Fruit fly (Drosophila melanogaster) whole organism, embryonic: Measurements from ENCODE around the gene CG34244.

Experiments
- CG10321 ChIP-seq: fragments of 200-800 bp; sonication (Bioruptor generic); IDR thresholded peaks from 2 replicates; pipeline ENCODE4 v1.3.6; 2022; ENCODE audit warnings: missing biosample characterization, missing genetic modification characterization
- CG10366 ChIP-seq: fragments of 200-800 bp; sonication (Bioruptor generic); IDR thresholded peaks from 2 replicates; pipeline ENCODE4 v1.3.6; 2022; ENCODE audit warnings: missing biosample characterization, missing genetic modification characterization
- CG11504 ChIP-seq: fragments of 200-800 bp; sonication (Bioruptor generic); optimal IDR thresholded peaks from 3 replicates; lab custom pipeline; 2019; ENCODE audit warnings: missing biosample characterization, mild to moderate bottlenecking, missing genetic modification characterization, moderate library complexity
- CG12071 ChIP-seq: fragments of 200-800 bp; sonication (Bioruptor generic); optimal IDR thresholded peaks from 3 replicates; lab custom pipeline; 2018; ENCODE audit warnings: missing biosample characterization, mild to moderate bottlenecking, missing genetic modification characterization
- CG12391 ChIP-seq: fragments of 200-800 bp; sonication (Bioruptor generic); optimal IDR thresholded peaks from 3 replicates; lab custom pipeline; 2018; ENCODE audit warnings: missing biosample characterization, mild to moderate bottlenecking, missing genetic modification characterization, moderate library complexity
- CG12659 ChIP-seq: fragments of 200-800 bp; sonication (Bioruptor generic); optimal IDR thresholded peaks from 3 replicates; lab custom pipeline; 2017; ENCODE audit warnings: mild to moderate bottlenecking, missing biosample characterization, missing genetic modification reagents, missing genetic modification characterization
- CG13424 ChIP-seq: fragments of 200-800 bp; sonication (Bioruptor generic); optimal IDR thresholded peaks from 2 replicates; lab custom pipeline; 2019; ENCODE audit warnings: missing biosample characterization, mild to moderate bottlenecking, missing genetic modification characterization, moderate library complexity
- CG14050 ChIP-seq: fragments of 200-800 bp; sonication (Bioruptor generic); IDR thresholded peaks from 3 replicates; pipeline ENCODE4 v1.3.6; 2022; ENCODE audit warnings: missing biosample characterization, missing genetic modification characterization
- CG15269 ChIP-seq: fragments of 200-800 bp; sonication (Bioruptor generic); optimal IDR thresholded peaks from 2 replicates; lab custom pipeline; 2018; ENCODE audit warnings: missing biosample characterization, mild to moderate bottlenecking, missing genetic modification characterization, moderate library complexity
- CG1529 ChIP-seq: fragments of 200-800 bp; sonication (Bioruptor generic); optimal IDR thresholded peaks from 3 replicates; lab custom pipeline; 2018; ENCODE audit warnings: missing biosample characterization, missing genetic modification characterization
- CG17568 ChIP-seq: fragments of 200-800 bp; sonication (Bioruptor generic); optimal IDR thresholded peaks from 2 replicates; lab custom pipeline; 2018; ENCODE audit warnings: missing biosample characterization, mild to moderate bottlenecking, missing genetic modification characterization, moderate library complexity
- CG17912 ChIP-seq: fragments of 200-800 bp; sonication (Bioruptor generic); optimal IDR thresholded peaks from 2 replicates; lab custom pipeline; 2018; ENCODE audit warnings: missing biosample characterization, mild to moderate bottlenecking, missing genetic modification characterization
- CG18011 ChIP-seq: fragments of 200-800 bp; sonication (Bioruptor generic); optimal IDR thresholded peaks from 2 replicates; lab custom pipeline; 2017; ENCODE audit warnings: missing biosample characterization, missing genetic modification characterization, mild to moderate bottlenecking, moderate library complexity, missing genotype
- CG18619 ChIP-seq: fragments of 200-800 bp; sonication (Bioruptor generic); optimal IDR thresholded peaks from 3 replicates; lab custom pipeline; 2017; ENCODE audit warnings: missing biosample characterization, mild to moderate bottlenecking, missing genetic modification characterization
- CG2120 ChIP-seq: fragments of 200-800 bp; sonication (Bioruptor generic); optimal IDR thresholded peaks from 3 replicates; lab custom pipeline; 2016; ENCODE audit warnings: missing biosample characterization, missing genetic modification characterization
- CG31224 ChIP-seq: fragments of 200-800 bp; sonication (Bioruptor generic); IDR thresholded peaks from 2 replicates; pipeline ENCODE4 v1.3.6; 2022; ENCODE audit warnings: missing biosample characterization, missing genetic modification characterization
- CG31365 ChIP-seq: fragments of 200-800 bp; sonication (Bioruptor generic); optimal IDR thresholded peaks from 2 replicates; lab custom pipeline; 2018; ENCODE audit warnings: missing biosample characterization, mild to moderate bottlenecking, missing genetic modification characterization
- CG4707 ChIP-seq: fragments of 200-800 bp; sonication (Bioruptor generic); optimal IDR thresholded peaks from 2 replicates; lab custom pipeline; 2018; ENCODE audit warnings: missing biosample characterization, mild to moderate bottlenecking, missing genetic modification characterization, moderate library complexity
- CG5180 ChIP-seq: fragments of 200-800 bp; sonication (Bioruptor generic); optimal IDR thresholded peaks from 3 replicates; lab custom pipeline; 2017; ENCODE audit warnings: missing biosample characterization, missing genetic modification characterization, mild to moderate bottlenecking, moderate library complexity, missing genetic modification reagents
- CG6765 ChIP-seq: fragments of 200-800 bp; sonication (Bioruptor generic); optimal IDR thresholded peaks from 3 replicates; lab custom pipeline; 2017; ENCODE audit warnings: missing biosample characterization, mild to moderate bottlenecking, missing genetic modification characterization
- CG7372 ChIP-seq: fragments of 200-800 bp; sonication (Bioruptor generic); IDR thresholded peaks from 2 replicates; pipeline ENCODE4 v1.3.6; 2022; ENCODE audit warnings: missing biosample characterization, missing genetic modification characterization
- CG7839 ChIP-seq: fragments of 200-800 bp; sonication (Bioruptor generic); optimal IDR thresholded peaks from 3 replicates; lab custom pipeline; 2018; ENCODE audit warnings: missing biosample characterization, mild to moderate bottlenecking, missing genetic modification characterization, moderate library complexity
- CG7987 ChIP-seq: fragments of 200-800 bp; sonication (Bioruptor generic); optimal IDR thresholded peaks from 2 replicates; lab custom pipeline; 2018; ENCODE audit warnings: missing biosample characterization, mild to moderate bottlenecking, missing genetic modification characterization, moderate library complexity
- CG8924 ChIP-seq: fragments of 200-800 bp; optimal IDR thresholded peaks from 3 replicates; lab custom pipeline; 2019; ENCODE audit warnings: missing biosample characterization, mild to moderate bottlenecking, missing genetic modification characterization, moderate library complexity
- CTCF ChIP-seq: fragments of 200-800 bp; sonication (Bioruptor generic); optimal IDR thresholded peaks from 2 replicates; lab custom pipeline; 2017; ENCODE audit warnings: missing biosample characterization, mild to moderate bottlenecking, missing genetic modification characterization, moderate library complexity
- D ChIP-seq, 2 experiments: fragments of 200-800 bp in 1 of 2; fragments of >200 bp in 1 of 2; sonication (Bioruptor generic) in 1 of 2; optimal IDR thresholded peaks; 2 replicates in 1 of 2; 3 replicates in 1 of 2; lab custom pipeline; 2017; ENCODE audit warnings: mild to moderate bottlenecking in 1 of 2, missing biosample characterization in 1 of 2, missing genetic modification characterization in 1 of 2, missing genetic modification reagents in 1 of 2
- Dfd ChIP-seq, 2 experiments: fragments of >200 bp; optimal IDR thresholded peaks; 2 replicates each; lab custom pipeline; 2017; ENCODE audit warnings: missing biosample characterization in 2 of 2, missing genetic modification characterization in 2 of 2
- E2f1 ChIP-seq: fragments of 200-800 bp; sonication (Bioruptor generic); IDR thresholded peaks from 2 replicates; pipeline ENCODE4 v1.3.6; 2022; ENCODE audit warnings: missing biosample characterization, missing genetic modification characterization
- E2f2 ChIP-seq: fragments of 200-800 bp; sonication (Bioruptor generic); IDR thresholded peaks from 2 replicates; pipeline ENCODE4 v1.3.6; 2022; ENCODE audit warnings: missing biosample characterization, missing genetic modification characterization
- Fer1 ChIP-seq: fragments of 200-800 bp; sonication (Bioruptor generic); optimal IDR thresholded peaks from 2 replicates; lab custom pipeline; 2017; ENCODE audit warnings: missing biosample characterization, mild to moderate bottlenecking, missing genetic modification characterization
- HHEX ChIP-seq: fragments of 200-800 bp; sonication (Bioruptor generic); optimal IDR thresholded peaks from 3 replicates; lab custom pipeline; 2017; ENCODE audit warnings: missing biosample characterization, mild to moderate bottlenecking, missing genetic modification characterization, missing genetic modification reagents
- Hr51 ChIP-seq, 2 experiments: fragments of 200-800 bp; sonication (Bioruptor generic); optimal IDR thresholded peaks; 2 replicates in 1 of 2; 3 replicates in 1 of 2; lab custom pipeline; 2016 to 2018; ENCODE audit warnings: missing biosample characterization in 2 of 2, missing genetic modification characterization in 2 of 2, mild to moderate bottlenecking in 1 of 2, moderate library complexity in 1 of 2
- Myb ChIP-seq: fragments of 200-800 bp; sonication (Bioruptor generic); optimal IDR thresholded peaks from 2 replicates; lab custom pipeline; 2016; ENCODE audit warnings: missing biosample characterization, missing genetic modification characterization
- Pdp1 ChIP-seq, 2 experiments: fragments of 200-800 bp; sonication (Bioruptor generic); optimal IDR thresholded peaks; 3 replicates each; lab custom pipeline; 2016; ENCODE audit warnings: missing biosample characterization in 2 of 2, missing genetic modification characterization in 2 of 2, mild to moderate bottlenecking in 1 of 2, moderate library complexity in 1 of 2
- Ptx1 ChIP-seq: fragments of 200-800 bp; sonication (Bioruptor generic); IDR thresholded peaks from 2 replicates; pipeline ENCODE4 v1.3.6; 2022; ENCODE audit warnings: missing biosample characterization, missing genetic modification characterization
- bcd ChIP-seq: fragments of 200-800 bp; sonication (Bioruptor generic); optimal IDR thresholded peaks from 2 replicates; lab custom pipeline; 2017; ENCODE audit warnings: missing biosample characterization, mild to moderate bottlenecking, missing genetic modification characterization
- ci ChIP-seq: fragments of 200-800 bp; sonication (Bioruptor generic); IDR thresholded peaks from 3 replicates; pipeline ENCODE4 v1.3.6; 2022; ENCODE audit warnings: missing biosample characterization, missing genetic modification characterization
- dmrt99B ChIP-seq: fragments of 200-800 bp; sonication (Bioruptor generic); optimal IDR thresholded peaks from 2 replicates; lab custom pipeline; 2018; ENCODE audit warnings: missing biosample characterization, mild to moderate bottlenecking, missing genetic modification characterization, moderate library complexity
- emc ChIP-seq: fragments of 200-800 bp; sonication (Bioruptor generic); optimal IDR thresholded peaks from 2 replicates; lab custom pipeline; 2016; ENCODE audit warnings: missing biosample characterization, missing genetic modification characterization
- eve ChIP-seq, 2 experiments: fragments of >200 bp; optimal IDR thresholded peaks; 2 replicates each; lab custom pipeline; 2017; ENCODE audit warnings: missing biosample characterization in 2 of 2, missing genetic modification characterization in 2 of 2
- ftz-f1 ChIP-seq: fragments of 200-800 bp; sonication (Bioruptor generic); optimal IDR thresholded peaks from 2 replicates; lab custom pipeline; 2016; ENCODE audit warnings: missing biosample characterization, missing genetic modification characterization
- inv ChIP-seq: fragments of 200-800 bp; sonication (Bioruptor generic); IDR thresholded peaks from 2 replicates; pipeline ENCODE4 v1.3.6; 2022; ENCODE audit warnings: missing biosample characterization, missing genetic modification characterization; ENCODE audit not compliant: partially characterized antibody
- jigr1 ChIP-seq: fragments of 200-800 bp; sonication (Bioruptor generic); IDR thresholded peaks from 3 replicates; pipeline ENCODE4 v1.3.6; 2022; ENCODE audit warnings: missing biosample characterization, missing genetic modification characterization
- maf-S ChIP-seq: fragments of 200-800 bp; sonication (Bioruptor generic); optimal IDR thresholded peaks from 2 replicates; lab custom pipeline; 2016; ENCODE audit warnings: missing biosample characterization, missing genetic modification characterization
- peb ChIP-seq: fragments of 200-800 bp; sonication (Bioruptor generic); IDR thresholded peaks from 2 replicates; pipeline ENCODE4 v1.3.6; 2022; ENCODE audit warnings: missing biosample characterization, missing genetic modification characterization
- scrt ChIP-seq: fragments of 200-800 bp; sonication (Bioruptor generic); optimal IDR thresholded peaks from 2 replicates; lab custom pipeline; 2018; ENCODE audit warnings: missing biosample characterization, mild to moderate bottlenecking, missing genetic modification characterization, moderate library complexity
- seq ChIP-seq: fragments of 200-800 bp; sonication (Bioruptor generic); IDR thresholded peaks from 2 replicates; pipeline ENCODE4 v1.3.6; 2022; ENCODE audit warnings: missing biosample characterization, missing genetic modification characterization
- sqz ChIP-seq: fragments of 200-800 bp; sonication (Bioruptor generic); optimal IDR thresholded peaks from 3 replicates; lab custom pipeline; 2018; ENCODE audit warnings: missing biosample characterization, mild to moderate bottlenecking, missing genetic modification characterization
- stwl ChIP-seq: fragments of 200-800 bp; sonication (Bioruptor generic); optimal IDR thresholded peaks from 3 replicates; lab custom pipeline; 2018; ENCODE audit warnings: missing biosample characterization, mild to moderate bottlenecking, missing genetic modification characterization, moderate library complexity
- trem ChIP-seq: fragments of 200-800 bp; optimal IDR thresholded peaks from 3 replicates; lab custom pipeline; 2019; ENCODE audit warnings: missing biosample characterization, mild to moderate bottlenecking, missing genetic modification characterization, moderate library complexity

Gene CG34244

DNA sequence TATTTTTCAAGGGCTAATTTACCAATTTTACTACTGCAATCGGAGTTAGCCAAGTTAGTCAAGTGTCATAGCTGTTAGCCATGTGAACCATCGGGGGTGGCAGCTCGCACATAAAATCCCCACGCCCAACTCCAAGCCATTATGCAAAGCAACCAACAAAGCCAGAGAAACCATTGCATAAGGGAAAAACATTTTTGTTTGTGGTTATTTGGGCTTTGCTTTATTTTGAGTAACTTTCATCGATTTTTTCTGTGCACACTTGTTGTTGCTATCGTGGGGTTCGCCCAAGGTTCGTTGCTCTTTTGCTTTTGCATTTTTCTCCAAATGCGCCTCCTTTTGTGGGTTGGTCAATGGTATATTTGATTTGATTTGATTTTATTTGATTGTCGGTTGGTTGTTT lies 37.5 kb downstream of the CG34244 start (continued):
- TF ChIP-seq CG31224, result no peak
- no peak for TF ChIP-seq CG8924 (tag; lab: Kevin White, UChicago)
- no peak for TF ChIP-seq CG31365 (tag; lab: Kevin White, UChicago)
- TF ChIP-seq HHEX (GFP tag; lab: Kevin White, UChicago), result no peak
- no peak for TF ChIP-seq Ptx1 (GFP tag; lab: Robert Waterston, UW)
- TF ChIP-seq Fer1 (GFP tag; lab: Kevin White, UChicago), result no peak
- peak; percentile 33 for TF ChIP-seq sqz (GFP tag; lab: Kevin White, UChicago)
- TF ChIP-seq CG5180 (GFP tag; lab: Kevin White, UChicago), result peak; percentile 5
- TF ChIP-seq scrt, result peak; percentile 3
- no peak for TF ChIP-seq inv (GFP tag; lab: Robert Waterston, UW)
- no peak for TF ChIP-seq eve (GFP tag; optimal IDR thresholded peaks at IDR 0.05; lab: Kevin White, UChicago)
- TF ChIP-seq CG18011 (GFP tag; lab: Kevin White, UChicago), result peak; percentile 90
- TF ChIP-seq bcd, result no peak
- TF ChIP-seq Pdp1 (GFP tag; optimal IDR thresholded peaks at IDR 0.05; lab: Kevin White, UChicago), result peak in 1 of 2 experiments; percentile 86
- TF ChIP-seq CG18619 (GFP tag; lab: Kevin White, UChicago), result no peak
- TF ChIP-seq peb (GFP tag; lab: Robert Waterston, UW), result no peak
- no peak for TF ChIP-seq jigr1
- no peak for TF ChIP-seq stwl (tag; lab: Kevin White, UChicago)

DNA sequence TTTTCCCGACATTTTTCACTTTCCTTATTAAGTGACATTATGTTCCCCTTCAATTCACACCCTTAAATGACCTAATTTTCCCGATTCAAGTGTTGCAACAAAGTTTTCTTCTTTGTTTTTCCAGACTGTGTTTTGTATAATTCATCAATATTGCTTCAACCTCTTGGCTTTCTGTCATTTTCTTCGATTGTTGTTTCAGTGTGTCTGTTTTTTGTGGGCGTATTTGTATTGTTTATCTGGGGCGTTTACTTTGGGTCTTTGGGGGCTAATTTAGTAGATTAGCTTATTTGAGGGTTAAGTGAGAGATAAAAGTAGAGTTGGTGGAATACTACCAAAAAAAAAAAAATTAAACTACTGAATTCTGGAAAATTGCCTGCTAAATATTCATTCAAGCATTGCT lies 40.0 kb downstream of the CG34244 start:
- TF ChIP-seq CG1529 (GFP tag; lab: Kevin White, UChicago), result peak; percentile 52
- TF ChIP-seq CG6765 (GFP tag; lab: Kevin White, UChicago), result peak; percentile 26
- no peak for TF ChIP-seq ftz-f1 (GFP tag; lab: Kevin White, UChicago)
- peak; percentile 13 for TF ChIP-seq CG12391
- TF ChIP-seq E2f1 (GFP tag; lab: Robert Waterston, UW), result no peak
- TF ChIP-seq CG4707 (GFP tag; lab: Kevin White, UChicago), result peak; percentile 72
- TF ChIP-seq ci (GFP tag; lab: Robert Waterston, UW), result peak; percentile 82
- TF ChIP-seq CG17912 (GFP tag; lab: Kevin White, UChicago), result peak; percentile 72
- no peak for TF ChIP-seq D (optimal IDR thresholded peaks at IDR 0.05; lab: Kevin White, UChicago)
- peak; percentile 54 for TF ChIP-seq D (GFP tag; optimal IDR thresholded peaks at IDR 0.05; lab: Kevin White, UChicago)
- 0 out of 2 replicates have a peak, but pooled peaks have one; percentile 14 for TF ChIP-seq CG10366 (GFP tag; lab: Robert Waterston, UW)
- TF ChIP-seq CG12659 (GFP tag; lab: Kevin White, UChicago), result peak; percentile 32
- no peak for TF ChIP-seq Dfd (GFP tag; optimal IDR thresholded peaks at IDR 0.05; lab: Kevin White, UChicago)
- TF ChIP-seq CG11504, result peak; percentile 44
- TF ChIP-seq trem (tag; lab: Kevin White, UChicago), result peak; percentile 2
- no peak for TF ChIP-seq CG2120 (GFP tag; lab: Kevin White, UChicago)
- peak; percentile 68 for TF ChIP-seq CG12071 (GFP tag; lab: Kevin White, UChicago)
- peak; percentile 65 for TF ChIP-seq CG7987 (GFP tag; lab: Kevin White, UChicago)
- peak; percentile 9 for TF ChIP-seq CTCF (GFP tag; lab: Kevin White, UChicago)
- TF ChIP-seq maf-S (GFP tag; lab: Kevin White, UChicago), result no peak
- TF ChIP-seq Myb (GFP tag; lab: Kevin White, UChicago), result no peak
- no peak for TF ChIP-seq Hr51 (GFP tag; optimal IDR thresholded peaks at IDR 0.05; lab: Kevin White, UChicago)
- peak; percentile 61 for TF ChIP-seq CG15269 (tag; lab: Kevin White, UChicago)
- TF ChIP-seq CG14050, result peak; percentile 38; the same call in 1 of the 3 replicates
- TF ChIP-seq emc, result no peak
- peak; percentile 47 for TF ChIP-seq CG8924 (tag; lab: Kevin White, UChicago)
- TF ChIP-seq CG10321 (GFP tag; lab: Robert Waterston, UW), result 0 out of 2 replicates have a peak, but pooled peaks have one; percentile 26
- no peak for TF ChIP-seq E2f2 (GFP tag; lab: Robert Waterston, UW)
- no peak for TF ChIP-seq CG7839 (tag; lab: Kevin White, UChicago)
- no peak for TF ChIP-seq CG7372 (GFP tag; lab: Robert Waterston, UW)
- TF ChIP-seq CG17568 (GFP tag; lab: Kevin White, UChicago), result peak; percentile 81
- peak; percentile 38 for TF ChIP-seq dmrt99B (tag; lab: Kevin White, UChicago)
- peak; percentile 42 for TF ChIP-seq CG13424 (tag; lab: Kevin White, UChicago)
- TF ChIP-seq seq (GFP tag; lab: Robert Waterston, UW), result peak; percentile 37; the same call in 1 of the 2 replicates
